Worm (Caenorhabditis elegans) whole organism, young adult: ENCODE data around the gene ben-1.

Experiments used
- B0261.1 ChIP-seq: sonication (generic microtip); optimal IDR thresholded peaks from 2 replicates; lab custom pipeline; 2016; ENCODE audit warnings: mild to moderate bottlenecking, missing genetic modification characterization, moderate library complexity, missing compliant biosample characterization
- F49E8.2 ChIP-seq: sonication (generic microtip); optimal IDR thresholded peaks from 3 replicates; lab custom pipeline; 2017; ENCODE audit warnings: missing genetic modification characterization, mild to moderate bottlenecking, missing compliant biosample characterization, antibody characterized with exemption, moderate library complexity; ENCODE audit not compliant: insufficient read depth
- F52B5.7 ChIP-seq: sonication (generic microtip); optimal IDR thresholded peaks from 2 replicates; lab custom pipeline; 2016; ENCODE audit warnings: mild to moderate bottlenecking, missing genetic modification characterization, missing compliant biosample characterization
- ceh-58 ChIP-seq: fragments of 200-800 bp; sonication (Bioruptor generic); IDR thresholded peaks from 2 replicates; pipeline ENCODE4 v1.3.6; 2022; ENCODE audit warnings: missing genetic modification characterization, missing compliant biosample characterization
- hmg-1.2 ChIP-seq: fragments of 200-800 bp; sonication (Bioruptor generic); IDR thresholded peaks from 2 replicates; pipeline ENCODE4 v1.3.6; 2022; ENCODE audit warnings: missing genetic modification reagents, missing genetic modification characterization, missing compliant biosample characterization
- lin-40 ChIP-seq: sonication (generic microtip); optimal IDR thresholded peaks from 2 replicates; lab custom pipeline; 2016; ENCODE audit warnings: missing genetic modification characterization, mild to moderate bottlenecking, missing compliant biosample characterization, missing genotype, missing genetic modification reagents
- lir-1 ChIP-seq: fragments of 200-800 bp; sonication (Bioruptor generic); conservative IDR thresholded peaks from 2 replicates; pipeline ENCODE4 v1.3.6; 2022; ENCODE audit warnings: missing genetic modification reagents, missing genetic modification characterization, missing compliant biosample characterization
- pha-4 ChIP-seq: fragments of 150-350 bp; sonication (generic microtip); optimal IDR thresholded peaks from 2 replicates; lab custom pipeline; 2014; ENCODE audit warnings: missing biosample characterization, missing genetic modification reagents, missing genetic modification characterization

DNA sequence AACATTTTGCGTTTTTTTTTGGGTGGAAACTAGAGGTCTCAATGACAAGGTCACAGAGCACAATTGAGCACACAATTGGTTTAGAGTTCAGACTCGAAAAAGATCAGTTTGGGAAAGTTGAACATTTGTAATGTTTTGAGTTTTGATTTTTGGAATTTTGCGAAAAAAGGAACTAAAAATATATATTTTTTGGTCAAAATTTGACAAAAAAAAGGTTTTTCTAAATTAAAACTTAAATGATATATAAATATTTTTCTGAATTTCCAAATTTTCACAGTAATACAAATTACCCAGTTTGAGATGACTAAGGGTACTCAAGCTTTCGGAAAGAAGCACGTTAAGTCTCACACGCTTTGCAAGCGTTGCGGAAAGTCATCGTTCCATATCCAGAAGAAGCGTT lies 13.1 kb downstream of the ben-1 start, which contains the start of gene rpl-37:
- no peak for TF ChIP-seq lin-40 (tag; lab: Kevin White, UChicago)
- TF ChIP-seq pha-4 (tag; lab: Kevin White, UChicago) = no peak
- no peak for TF ChIP-seq F52B5.7 (tag; lab: Kevin White, UChicago)
- TF ChIP-seq lir-1 = no peak
- no peak for TF ChIP-seq B0261.1
- no peak for TF ChIP-seq ceh-58
- TF ChIP-seq F49E8.2 = no peak
- TF ChIP-seq hmg-1.2 (GFP tag; lab: Robert Waterston, UW) = no peak
